Fruit fly (Drosophila melanogaster) S2 (cell line): Measurements from ENCODE around the gene CG9782.

Experiments
- CG8478 ChIP-seq: fragments of >200 bp; optimal IDR thresholded peaks from 2 replicates; lab custom pipeline; 2018
- CTCF ChIP-seq, 2 experiments: fragments of >200 bp; optimal IDR thresholded peaks; 2 replicates each; lab custom pipeline; 2018

dm6 chrX:16587668-16588046 lies 33.7 kb downstream of the CG9782 start, which contains the start of gene CG13014:
- TF ChIP-seq CTCF (optimal IDR thresholded peaks at IDR 0.05; lab: Kevin White, UChicago) (no peak), CG8478 (lab: Kevin White, UChicago) (no peak)
